Worm (Caenorhabditis elegans): Measurements from ENCODE around the gene B0303.16.

- TF ChIP-seq pes-1 (GFP tag; IDR thresholded peaks at IDR 0.05), result no peak
- TF ChIP-seq ama-1 (optimal IDR thresholded peaks at IDR 0.05), result no peak
Measured at ce11 chrIII:8693322-8693721, 11.5 kb upstream of the B0303.16 start, which contains the start of gene B0303.7.

Measured in whole organism, early embryonic.